Fruit fly (Drosophila melanogaster) whole organism, embryonic: ENCODE results near the gene CG8119.

ENCODE experiments used
- Aef1 ChIP-seq: fragments of 200-800 bp; sonication (Bioruptor generic); IDR thresholded peaks from 3 replicates; pipeline ENCODE4 v1.3.6; 2022; ENCODE audit warnings: missing biosample characterization, missing genetic modification characterization
- C15 ChIP-seq: fragments of 200-800 bp; sonication (Bioruptor generic); IDR thresholded peaks from 3 replicates; pipeline ENCODE4 v1.3.6; 2022; ENCODE audit warnings: missing biosample characterization, missing genetic modification characterization
- CG13296 ChIP-seq: fragments of 200-800 bp; sonication (Bioruptor generic); optimal IDR thresholded peaks from 3 replicates; lab custom pipeline; 2018; ENCODE audit warnings: missing biosample characterization, mild to moderate bottlenecking, missing genetic modification characterization
- CG14860 ChIP-seq: fragments of 200-800 bp; sonication (Bioruptor generic); IDR thresholded peaks from 3 replicates; pipeline ENCODE4 v1.3.6; 2022; ENCODE audit warnings: missing biosample characterization, missing genetic modification characterization; ENCODE audit not compliant: partially characterized antibody
- CG15073 ChIP-seq: fragments of 200-800 bp; sonication (Bioruptor generic); optimal IDR thresholded peaks from 2 replicates; lab custom pipeline; 2016; ENCODE audit warnings: missing biosample characterization, missing genetic modification characterization
- CG15269 ChIP-seq: fragments of 200-800 bp; sonication (Bioruptor generic); optimal IDR thresholded peaks from 2 replicates; lab custom pipeline; 2018; ENCODE audit warnings: missing biosample characterization, mild to moderate bottlenecking, missing genetic modification characterization, moderate library complexity
- CG17361 ChIP-seq: fragments of 200-800 bp; sonication (Bioruptor generic); IDR thresholded peaks from 3 replicates; pipeline ENCODE4 v1.3.6; 2022; ENCODE audit warnings: missing biosample characterization, missing genetic modification characterization
- CG18262 ChIP-seq: fragments of 200-800 bp; optimal IDR thresholded peaks from 3 replicates; lab custom pipeline; 2019; ENCODE audit warnings: missing biosample characterization, mild to moderate bottlenecking, missing genetic modification characterization, moderate library complexity
- CG30431 ChIP-seq: fragments of 200-800 bp; sonication (Bioruptor generic); optimal IDR thresholded peaks from 2 replicates; lab custom pipeline; 2017; ENCODE audit warnings: missing biosample characterization, missing genetic modification characterization
- CG32532 ChIP-seq: fragments of 200-800 bp; sonication (Bioruptor generic); IDR thresholded peaks from 2 replicates; pipeline ENCODE4 v1.3.6; 2022; ENCODE audit warnings: missing biosample characterization, missing genetic modification characterization
- CG33213 ChIP-seq: fragments of 200-800 bp; sonication (Bioruptor generic); optimal IDR thresholded peaks from 3 replicates; lab custom pipeline; 2016; ENCODE audit warnings: missing biosample characterization, missing genetic modification characterization
- CG34422 ChIP-seq: fragments of 200-800 bp; sonication (Bioruptor generic); IDR thresholded peaks from 3 replicates; pipeline ENCODE4 v1.3.6; 2022; ENCODE audit warnings: missing biosample characterization, missing genetic modification characterization
- CG3847 ChIP-seq: fragments of 200-800 bp; sonication (Bioruptor generic); IDR thresholded peaks from 2 replicates; pipeline ENCODE4 v1.3.6; 2022; ENCODE audit warnings: missing biosample characterization, missing genetic modification characterization
- CG4360 ChIP-seq: fragments of 200-800 bp; sonication (Bioruptor generic); IDR thresholded peaks from 2 replicates; pipeline ENCODE4 v1.3.6; 2022; ENCODE audit warnings: missing biosample characterization, missing genetic modification characterization
- CG4707 ChIP-seq: fragments of 200-800 bp; sonication (Bioruptor generic); optimal IDR thresholded peaks from 2 replicates; lab custom pipeline; 2018; ENCODE audit warnings: missing biosample characterization, mild to moderate bottlenecking, missing genetic modification characterization, moderate library complexity
- CG7963 ChIP-seq: fragments of 200-800 bp; sonication (Bioruptor generic); IDR thresholded peaks from 3 replicates; pipeline ENCODE4 v1.3.6; 2022; ENCODE audit warnings: missing biosample characterization, missing genetic modification characterization; ENCODE audit not compliant: partially characterized antibody
- CG9817 ChIP-seq: fragments of 200-800 bp; sonication (Bioruptor generic); optimal IDR thresholded peaks from 2 replicates; lab custom pipeline; 2018; ENCODE audit warnings: missing biosample characterization, mild to moderate bottlenecking, missing genetic modification characterization, moderate library complexity
- Dll ChIP-seq: fragments of 200-800 bp; sonication (Bioruptor generic); IDR thresholded peaks from 4 replicates; pipeline ENCODE4 v1.3.6; 2022; ENCODE audit warnings: missing biosample characterization, missing genetic modification characterization; ENCODE audit not compliant: partially characterized antibody
- HmgD ChIP-seq: fragments of 200-800 bp; sonication (Bioruptor generic); optimal IDR thresholded peaks from 3 replicates; lab custom pipeline; 2016; ENCODE audit warnings: missing biosample characterization, missing genetic modification characterization
- Hsf ChIP-seq: fragments of 200-800 bp; sonication (Bioruptor generic); optimal IDR thresholded peaks from 3 replicates; lab custom pipeline; 2016; ENCODE audit warnings: missing biosample characterization, missing genetic modification characterization
- Lim3 ChIP-seq: fragments of 200-800 bp; sonication (Bioruptor generic); IDR thresholded peaks from 2 replicates; pipeline ENCODE4 v1.3.6; 2022; ENCODE audit warnings: missing biosample characterization, missing genetic modification characterization
- Meics ChIP-seq: fragments of 200-800 bp; sonication (Bioruptor generic); optimal IDR thresholded peaks from 2 replicates; lab custom pipeline; 2017; ENCODE audit warnings: missing biosample characterization, mild to moderate bottlenecking, missing genetic modification characterization
- NC2β ChIP-seq: fragments of 200-800 bp; sonication (Bioruptor generic); optimal IDR thresholded peaks from 2 replicates; lab custom pipeline; 2016; ENCODE audit warnings: missing biosample characterization, missing genetic modification characterization
- Oli ChIP-seq: fragments of 200-800 bp; sonication (Bioruptor generic); optimal IDR thresholded peaks from 2 replicates; lab custom pipeline; 2018; ENCODE audit warnings: missing biosample characterization, mild to moderate bottlenecking, missing genetic modification characterization, moderate library complexity
- Ravus ChIP-seq: fragments of 200-800 bp; sonication (Bioruptor generic); IDR thresholded peaks from 2 replicates; pipeline ENCODE4 v1.3.6; 2022; ENCODE audit warnings: missing biosample characterization, missing genetic modification characterization
- Usf ChIP-seq: fragments of 200-800 bp; sonication (Bioruptor generic); optimal IDR thresholded peaks from 2 replicates; lab custom pipeline; 2017; ENCODE audit warnings: missing genotype, missing biosample characterization, missing genetic modification characterization
- Xbp1 ChIP-seq: fragments of 200-800 bp; sonication (Bioruptor generic); optimal IDR thresholded peaks from 3 replicates; lab custom pipeline; 2016; ENCODE audit warnings: missing biosample characterization, mild to moderate bottlenecking, missing genetic modification characterization
- abd-A ChIP-seq: fragments of 200-800 bp; sonication (Bioruptor generic); optimal IDR thresholded peaks from 3 replicates; lab custom pipeline; 2019; ENCODE audit warnings: missing biosample characterization, mild to moderate bottlenecking, missing genetic modification characterization, moderate library complexity
- bbx ChIP-seq: fragments of 200-800 bp; sonication (Bioruptor generic); IDR thresholded peaks from 2 replicates; pipeline ENCODE4 v1.3.6; 2022; ENCODE audit warnings: missing biosample characterization, missing genetic modification characterization; ENCODE audit not compliant: partially characterized antibody
- bowl ChIP-seq: fragments of 200-800 bp; sonication (Bioruptor generic); IDR thresholded peaks from 2 replicates; pipeline ENCODE4 v1.3.6; 2022; ENCODE audit warnings: missing biosample characterization, missing genetic modification characterization
- crp ChIP-seq, 2 experiments: fragments of 200-800 bp; sonication (Bioruptor generic); optimal IDR thresholded peaks; 2 replicates in 1 of 2; 3 replicates in 1 of 2; lab custom pipeline; 2017; ENCODE audit warnings: missing biosample characterization in 2 of 2, missing genetic modification characterization in 2 of 2, mild to moderate bottlenecking in 1 of 2, moderate library complexity in 1 of 2
- da ChIP-seq: fragments of 200-800 bp; sonication (Bioruptor generic); optimal IDR thresholded peaks from 2 replicates; lab custom pipeline; 2016; ENCODE audit warnings: missing biosample characterization, missing genetic modification characterization
- danr ChIP-seq: fragments of 200-800 bp; sonication (Bioruptor generic); IDR thresholded peaks from 2 replicates; pipeline ENCODE4 v1.3.6; 2022; ENCODE audit warnings: missing biosample characterization, missing genetic modification characterization
- dmrt11E ChIP-seq: fragments of 200-800 bp; sonication (Bioruptor generic); optimal IDR thresholded peaks from 3 replicates; lab custom pipeline; 2018; ENCODE audit warnings: missing biosample characterization, mild to moderate bottlenecking, missing genetic modification characterization, moderate library complexity
- emc ChIP-seq: fragments of 200-800 bp; sonication (Bioruptor generic); optimal IDR thresholded peaks from 2 replicates; lab custom pipeline; 2016; ENCODE audit warnings: missing biosample characterization, missing genetic modification characterization
- eve ChIP-seq, 2 experiments: fragments of >200 bp; optimal IDR thresholded peaks; 2 replicates each; lab custom pipeline; 2017; ENCODE audit warnings: missing biosample characterization in 2 of 2, missing genetic modification characterization in 2 of 2
- eyg ChIP-seq: fragments of 200-800 bp; sonication (Bioruptor generic); optimal IDR thresholded peaks from 3 replicates; lab custom pipeline; 2016; ENCODE audit warnings: missing biosample characterization, missing genetic modification characterization
- gro ChIP-seq: fragments of 200-800 bp; sonication (Bioruptor generic); optimal IDR thresholded peaks from 2 replicates; lab custom pipeline; 2016; ENCODE audit warnings: missing biosample characterization, missing genetic modification characterization
- jing ChIP-seq: fragments of 200-800 bp; sonication (Bioruptor generic); optimal IDR thresholded peaks from 2 replicates; lab custom pipeline; 2018; ENCODE audit warnings: missing biosample characterization, mild to moderate bottlenecking, missing genetic modification characterization
- lov ChIP-seq, 2 experiments: fragments of 200-800 bp in 1 of 2; fragments of >200 bp in 1 of 2; sonication (Bioruptor generic) in 1 of 2; IDR thresholded peaks in 1 of 2; optimal IDR thresholded peaks in 1 of 2; 2 replicates in 1 of 2; 3 replicates in 1 of 2; pipeline versions ENCODE4 v1.3.6 to Lab custom; 2017 to 2022; ENCODE audit warnings: missing biosample characterization in 1 of 2, missing genetic modification characterization in 1 of 2
- org-1 ChIP-seq: fragments of 200-800 bp; sonication (Bioruptor generic); optimal IDR thresholded peaks from 2 replicates; lab custom pipeline; 2017; ENCODE audit warnings: missing biosample characterization, missing genetic modification characterization
- pb ChIP-seq: fragments of 200-800 bp; sonication (Bioruptor generic); optimal IDR thresholded peaks from 3 replicates; lab custom pipeline; 2016; ENCODE audit warnings: missing biosample characterization, missing genetic modification characterization
- salm ChIP-seq: fragments of 200-800 bp; sonication (Bioruptor generic); optimal IDR thresholded peaks from 2 replicates; lab custom pipeline; 2018; ENCODE audit warnings: missing biosample characterization, mild to moderate bottlenecking, missing genetic modification characterization
- ssp ChIP-seq: fragments of 200-800 bp; sonication (Bioruptor generic); IDR thresholded peaks from 2 replicates; pipeline ENCODE4 v1.3.6; 2022; ENCODE audit warnings: missing biosample characterization, missing genetic modification characterization
- sug ChIP-seq: fragments of 200-800 bp; optimal IDR thresholded peaks from 2 replicates; lab custom pipeline; 2019; ENCODE audit warnings: missing biosample characterization, mild to moderate bottlenecking, missing genetic modification characterization, moderate library complexity
- tll ChIP-seq, 2 experiments: fragments of 200-800 bp in 1 of 2; fragments of >200 bp in 1 of 2; sonication (Bioruptor generic) in 1 of 2; optimal IDR thresholded peaks; 2 replicates each; lab custom pipeline; 2017 to 2019; ENCODE audit warnings: missing biosample characterization in 2 of 2, missing genetic modification characterization in 2 of 2, mild to moderate bottlenecking in 1 of 2, moderate library complexity in 1 of 2
- toy ChIP-seq: fragments of 200-800 bp; sonication (Bioruptor generic); IDR thresholded peaks from 2 replicates; pipeline ENCODE4 v1.3.6; 2022; ENCODE audit warnings: missing biosample characterization, missing genetic modification characterization
- trh ChIP-seq: fragments of 200-800 bp; sonication (Bioruptor generic); optimal IDR thresholded peaks from 2 replicates; lab custom pipeline; 2016; ENCODE audit warnings: missing biosample characterization, missing genetic modification characterization
- twi ChIP-seq: fragments of 200-800 bp; optimal IDR thresholded peaks from 2 replicates; lab custom pipeline; 2019; ENCODE audit warnings: missing biosample characterization, mild to moderate bottlenecking, missing genetic modification characterization, moderate library complexity
- yki ChIP-seq: fragments of >200 bp; optimal IDR thresholded peaks from 3 replicates; lab custom pipeline; 2018

CG8119 gene

DNA sequence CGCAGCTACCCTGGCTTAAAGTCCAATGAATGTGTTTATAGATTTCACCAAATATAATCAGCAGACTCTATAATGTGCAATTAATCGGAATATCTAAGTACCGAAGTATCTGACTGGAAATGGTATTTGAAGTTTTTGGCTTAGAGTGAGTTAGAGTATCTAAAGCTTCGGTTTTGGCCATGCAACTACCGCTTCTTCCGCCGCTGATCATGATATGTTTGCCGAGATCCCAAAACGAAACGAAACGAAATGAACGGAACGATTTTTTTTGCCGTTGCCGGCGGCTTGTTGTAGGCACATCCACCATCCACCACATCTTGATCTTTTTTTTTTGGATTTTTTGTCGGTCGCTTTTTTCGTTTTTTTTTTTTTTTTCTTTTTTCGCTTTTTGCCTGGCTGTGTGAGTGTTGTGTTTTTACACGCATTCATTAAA lies 39.4 kb upstream of the CG8119 start (continued):
- no peak for TF ChIP-seq Usf (GFP tag; lab: Kevin White, UChicago)
- no peak for TF ChIP-seq yki (lab: Kevin White, UChicago)
- TF ChIP-seq HmgD (GFP tag; lab: Kevin White, UChicago) = no peak
- peak; percentile 72 for TF ChIP-seq Hsf (GFP tag; lab: Kevin White, UChicago)
- TF ChIP-seq bowl (GFP tag; lab: Robert Waterston, UW) = peak; percentile 55; the same call in 1 of the 2 replicates
- TF ChIP-seq danr = peak; percentile 77
- no peak for TF ChIP-seq tll (GFP tag; optimal IDR thresholded peaks at IDR 0.05; lab: Kevin White, UChicago)
- TF ChIP-seq NC2β (GFP tag; lab: Kevin White, UChicago) = no peak
- peak in 1 of 2 experiments; percentile 85 for TF ChIP-seq eve (GFP tag; optimal IDR thresholded peaks at IDR 0.05; lab: Kevin White, UChicago)
- TF ChIP-seq Lim3 = 0 out of 2 replicates have a peak, but pooled peaks have one; percentile 45
- no peak for TF ChIP-seq crp (GFP tag; optimal IDR thresholded peaks at IDR 0.05; lab: Kevin White, UChicago)
- TF ChIP-seq CG18262 (tag; lab: Kevin White, UChicago) = peak; percentile 66
- TF ChIP-seq org-1 (GFP tag; lab: Kevin White, UChicago) = peak; percentile 72
- peak; percentile 75 for TF ChIP-seq Meics (GFP tag; lab: Kevin White, UChicago)
- TF ChIP-seq C15 = peak; percentile 71; the same call in 1 of the 3 replicates
- peak; percentile 66 for TF ChIP-seq jing (GFP tag; lab: Kevin White, UChicago)
- no peak for TF ChIP-seq Dll (GFP tag; lab: Robert Waterston, UW)
- peak; percentile 66 for TF ChIP-seq Ravus (GFP tag; lab: Robert Waterston, UW)
- TF ChIP-seq Xbp1 (GFP tag; lab: Kevin White, UChicago) = peak; percentile 79
- TF ChIP-seq bbx (GFP tag; lab: Robert Waterston, UW) = no peak
- TF ChIP-seq dmrt11E (tag; lab: Kevin White, UChicago) = no peak
- peak; percentile 70 for TF ChIP-seq ssp (GFP tag; lab: Robert Waterston, UW)
- TF ChIP-seq CG13296 (GFP tag; lab: Kevin White, UChicago) = peak; percentile 72
- TF ChIP-seq CG34422 (GFP tag; lab: Robert Waterston, UW) = peak; percentile 64; the same call in 2 of the 3 replicates
- peak; percentile 64 for TF ChIP-seq pb (GFP tag; lab: Kevin White, UChicago)
- TF ChIP-seq CG4360 (GFP tag; lab: Robert Waterston, UW) = peak; percentile 50; the same call in 1 of the 2 replicates
- TF ChIP-seq trh (GFP tag; lab: Kevin White, UChicago) = peak; percentile 15
- TF ChIP-seq emc = peak; percentile 56
- peak; percentile 58 for TF ChIP-seq sug (tag; lab: Kevin White, UChicago)
- TF ChIP-seq CG15073 (GFP tag; lab: Kevin White, UChicago) = no peak
- peak; percentile 89 for TF ChIP-seq CG32532 (GFP tag; lab: Robert Waterston, UW)
- TF ChIP-seq CG9817 (tag; lab: Kevin White, UChicago) = peak; percentile 81
- TF ChIP-seq toy (GFP tag; lab: Robert Waterston, UW) = peak; percentile 60; the same call in 1 of the 2 replicates
- TF ChIP-seq Aef1 (GFP tag; lab: Robert Waterston, UW) = peak; percentile 86
- peak; percentile 85 for TF ChIP-seq CG15269 (tag; lab: Kevin White, UChicago)
- TF ChIP-seq da (GFP tag; lab: Kevin White, UChicago) = no peak
- TF ChIP-seq CG33213 (GFP tag; lab: Kevin White, UChicago) = peak; percentile 36
- no peak for TF ChIP-seq CG30431
- peak; percentile 65 for TF ChIP-seq CG17361
- TF ChIP-seq CG4707 = peak; percentile 28
- peak; percentile 85 for TF ChIP-seq CG3847
- TF ChIP-seq Oli (tag; lab: Kevin White, UChicago) = peak; percentile 76
- TF ChIP-seq CG7963 = no peak
- no peak for TF ChIP-seq abd-A (tag; lab: Kevin White, UChicago)
- TF ChIP-seq salm (tag; lab: Kevin White, UChicago) = peak; percentile 32
- TF ChIP-seq CG14860 (GFP tag; lab: Robert Waterston, UW) = no peak
- TF ChIP-seq lov (optimal IDR thresholded peaks at IDR 0.05; lab: Kevin White, UChicago) = no peak
- 0 out of 3 replicates have a peak, but pooled peaks have one; percentile 40 for TF ChIP-seq lov (GFP tag; IDR thresholded peaks at IDR 0.05; lab: Robert Waterston, UW)
- peak; percentile 56 for TF ChIP-seq eyg (GFP tag; lab: Kevin White, UChicago)
- peak; percentile 48 for TF ChIP-seq gro (GFP tag; lab: Kevin White, UChicago)
- TF ChIP-seq twi (tag; lab: Kevin White, UChicago) = no peak
